Fruit fly (Drosophila melanogaster) whole organism, embryonic: Measurements from ENCODE around the gene CG33325.

Source experiments
- Abd-B ChIP-seq: fragments of 200-800 bp; sonication (Bioruptor generic); optimal IDR thresholded peaks from 2 replicates; lab custom pipeline; 2018; ENCODE audit warnings: missing biosample characterization, mild to moderate bottlenecking, missing genetic modification characterization, moderate library complexity
- BEAF-32 ChIP-seq: fragments of 200-800 bp; sonication (Bioruptor generic); optimal IDR thresholded peaks from 3 replicates; lab custom pipeline; 2017; ENCODE audit warnings: missing biosample characterization, missing genetic modification characterization, mild to moderate bottlenecking, moderate library complexity, missing genetic modification reagents
- Blimp-1 ChIP-seq: fragments of 200-800 bp; sonication (Bioruptor generic); optimal IDR thresholded peaks from 3 replicates; lab custom pipeline; 2018; ENCODE audit warnings: missing biosample characterization, missing genetic modification characterization, mild to moderate bottlenecking, moderate library complexity, missing genetic modification reagents
- CG10209 ChIP-seq: fragments of 200-800 bp; sonication (Bioruptor generic); optimal IDR thresholded peaks from 3 replicates; lab custom pipeline; 2017; ENCODE audit warnings: missing biosample characterization, mild to moderate bottlenecking, missing genetic modification characterization, missing genetic modification reagents
- CG10267 ChIP-seq: fragments of 200-800 bp; sonication (Bioruptor generic); optimal IDR thresholded peaks from 2 replicates; lab custom pipeline; 2018; ENCODE audit warnings: missing biosample characterization, mild to moderate bottlenecking, missing genetic modification characterization, moderate library complexity
- CG10462 ChIP-seq: fragments of 200-800 bp; sonication (Bioruptor generic); optimal IDR thresholded peaks from 2 replicates; lab custom pipeline; 2016; ENCODE audit warnings: missing biosample characterization, missing genetic modification characterization
- CG10959 ChIP-seq: fragments of 200-800 bp; sonication (Bioruptor generic); IDR thresholded peaks from 2 replicates; pipeline ENCODE4 v1.3.6; 2022; ENCODE audit warnings: missing biosample characterization, missing genetic modification characterization
- CG12219 ChIP-seq: fragments of 200-800 bp; sonication (Bioruptor generic); optimal IDR thresholded peaks from 3 replicates; lab custom pipeline; 2018; ENCODE audit warnings: missing biosample characterization, mild to moderate bottlenecking, missing genetic modification characterization
- CG12769 ChIP-seq: fragments of 200-800 bp; sonication (Bioruptor generic); optimal IDR thresholded peaks from 2 replicates; lab custom pipeline; 2019; ENCODE audit warnings: missing biosample characterization, mild to moderate bottlenecking, missing genetic modification characterization, moderate library complexity
- CG15269 ChIP-seq: fragments of 200-800 bp; sonication (Bioruptor generic); optimal IDR thresholded peaks from 2 replicates; lab custom pipeline; 2018; ENCODE audit warnings: missing biosample characterization, mild to moderate bottlenecking, missing genetic modification characterization, moderate library complexity
- CG16779 ChIP-seq: fragments of 200-800 bp; sonication (Bioruptor generic); IDR thresholded peaks from 2 replicates; pipeline ENCODE4 v1.3.6; 2022; ENCODE audit warnings: missing biosample characterization, missing genetic modification characterization
- CG17385 ChIP-seq: fragments of 200-800 bp; sonication (Bioruptor generic); optimal IDR thresholded peaks from 3 replicates; lab custom pipeline; 2018; ENCODE audit warnings: missing biosample characterization, mild to moderate bottlenecking, missing genetic modification characterization
- CG2202 ChIP-seq: fragments of 200-800 bp; sonication (Bioruptor generic); optimal IDR thresholded peaks from 2 replicates; lab custom pipeline; 2018; ENCODE audit warnings: missing biosample characterization, mild to moderate bottlenecking, missing genetic modification characterization
- CG3163 ChIP-seq: fragments of 200-800 bp; sonication (Bioruptor generic); optimal IDR thresholded peaks from 3 replicates; lab custom pipeline; 2016; ENCODE audit warnings: missing biosample characterization, missing genetic modification characterization
- CG32767 ChIP-seq: fragments of 200-800 bp; sonication (Bioruptor generic); IDR thresholded peaks from 2 replicates; pipeline ENCODE4 v1.3.6; 2022; ENCODE audit warnings: missing biosample characterization, missing genetic modification characterization
- CG4282 ChIP-seq: fragments of 200-800 bp; sonication (Bioruptor generic); optimal IDR thresholded peaks from 2 replicates; lab custom pipeline; 2016; ENCODE audit warnings: missing biosample characterization, missing genetic modification characterization
- CG4328 ChIP-seq: fragments of 200-800 bp; sonication (Bioruptor generic); optimal IDR thresholded peaks from 3 replicates; lab custom pipeline; 2017; ENCODE audit warnings: missing biosample characterization, missing genetic modification reagents, missing genetic modification characterization
- CG4707 ChIP-seq: fragments of 200-800 bp; sonication (Bioruptor generic); optimal IDR thresholded peaks from 2 replicates; lab custom pipeline; 2018; ENCODE audit warnings: missing biosample characterization, mild to moderate bottlenecking, missing genetic modification characterization, moderate library complexity
- CG4820 ChIP-seq: fragments of 200-800 bp; sonication (Bioruptor generic); optimal IDR thresholded peaks from 3 replicates; lab custom pipeline; 2016; ENCODE audit warnings: missing biosample characterization, missing genetic modification characterization
- CG9876 ChIP-seq: fragments of 200-800 bp; sonication (Bioruptor generic); optimal IDR thresholded peaks from 2 replicates; lab custom pipeline; 2016; ENCODE audit warnings: missing biosample characterization, missing genetic modification characterization
- D19B ChIP-seq: fragments of 200-800 bp; sonication (Bioruptor generic); optimal IDR thresholded peaks from 2 replicates; lab custom pipeline; 2017; ENCODE audit warnings: missing biosample characterization, mild to moderate bottlenecking, missing genetic modification characterization
- Doc2 ChIP-seq: fragments of 200-800 bp; sonication (Bioruptor generic); IDR thresholded peaks from 2 replicates; pipeline ENCODE4 v1.3.6; 2022; ENCODE audit warnings: missing biosample characterization, missing genetic modification characterization
- Dp ChIP-seq: fragments of 200-800 bp; sonication (Bioruptor generic); optimal IDR thresholded peaks from 2 replicates; lab custom pipeline; 2018; ENCODE audit warnings: missing biosample characterization, mild to moderate bottlenecking, missing genetic modification characterization, moderate library complexity
- H15 ChIP-seq: fragments of 200-800 bp; sonication (Bioruptor generic); IDR thresholded peaks from 3 replicates; pipeline ENCODE4 v1.3.6; 2022; ENCODE audit warnings: missing biosample characterization, missing genetic modification characterization
- HmgZ ChIP-seq: fragments of 200-800 bp; sonication (Bioruptor generic); optimal IDR thresholded peaks from 2 replicates; lab custom pipeline; 2018; ENCODE audit warnings: missing biosample characterization, mild to moderate bottlenecking, missing genetic modification characterization
- Mrtf ChIP-seq: fragments of 200-800 bp; sonication (Bioruptor generic); IDR thresholded peaks from 3 replicates; pipeline ENCODE4 v1.3.6; 2022; ENCODE audit warnings: missing biosample characterization, missing genetic modification characterization
- Nf-YC ChIP-seq: fragments of 200-800 bp; optimal IDR thresholded peaks from 3 replicates; lab custom pipeline; 2019; ENCODE audit warnings: missing biosample characterization, mild to moderate bottlenecking, missing genetic modification characterization, moderate library complexity
- Sox100B ChIP-seq: fragments of 200-800 bp; sonication (Bioruptor generic); optimal IDR thresholded peaks from 3 replicates; lab custom pipeline; 2018; ENCODE audit warnings: missing biosample characterization, mild to moderate bottlenecking, missing genetic modification characterization
- Trl ChIP-seq, 3 experiments: fragments of >200 bp in 2 of 3; fragments of 200-800 bp in 1 of 3; sonication (Bioruptor generic) in 1 of 3; optimal IDR thresholded peaks; 2 replicates in 1 of 3; 3 replicates in 2 of 3; lab custom pipeline; 2016 to 2017; ENCODE audit warnings: missing biosample characterization in 1 of 3, missing genetic modification characterization in 1 of 3
- cas ChIP-seq: fragments of 200-800 bp; sonication (Bioruptor generic); IDR thresholded peaks from 2 replicates; pipeline ENCODE4 v1.3.6; 2022; ENCODE audit warnings: missing biosample characterization, missing genetic modification characterization
- cato ChIP-seq: fragments of 200-800 bp; sonication (Bioruptor generic); optimal IDR thresholded peaks from 2 replicates; lab custom pipeline; 2016; ENCODE audit warnings: missing biosample characterization, missing genetic modification characterization, borderline replicate concordance
- ci ChIP-seq: fragments of 200-800 bp; sonication (Bioruptor generic); IDR thresholded peaks from 3 replicates; pipeline ENCODE4 v1.3.6; 2022; ENCODE audit warnings: missing biosample characterization, missing genetic modification characterization
- dysf ChIP-seq: fragments of 200-800 bp; sonication (Bioruptor generic); IDR thresholded peaks from 3 replicates; pipeline ENCODE4 v1.3.6; 2022; ENCODE audit warnings: missing biosample characterization, missing genetic modification characterization
- gcm2 ChIP-seq: fragments of 200-800 bp; sonication (Bioruptor generic); optimal IDR thresholded peaks from 2 replicates; lab custom pipeline; 2016; ENCODE audit warnings: missing biosample characterization, missing genetic modification characterization
- gt ChIP-seq: fragments of 200-800 bp; sonication (Bioruptor generic); IDR thresholded peaks from 2 replicates; pipeline ENCODE4 v1.3.6; 2022; ENCODE audit warnings: missing biosample characterization, missing genetic modification characterization
- hth ChIP-seq: fragments of >200 bp; optimal IDR thresholded peaks from 2 replicates; lab custom pipeline; 2017; ENCODE audit warnings: inconsistent platforms
- insv ChIP-seq, 2 experiments: fragments of 200-800 bp; sonication (Bioruptor generic); optimal IDR thresholded peaks; 3 replicates each; lab custom pipeline; 2016 to 2018; ENCODE audit warnings: missing biosample characterization in 2 of 2, missing genetic modification characterization in 2 of 2
- mirr ChIP-seq: fragments of 200-800 bp; sonication (Bioruptor generic); optimal IDR thresholded peaks from 3 replicates; lab custom pipeline; 2018; ENCODE audit warnings: missing biosample characterization, mild to moderate bottlenecking, missing genetic modification characterization
- sc ChIP-seq, 3 experiments: fragments of >200 bp in 2 of 3; fragments of 200-800 bp in 1 of 3; sonication (Bioruptor generic) in 1 of 3; optimal IDR thresholded peaks; 2 replicates in 2 of 3; 3 replicates in 1 of 3; lab custom pipeline; 2017; ENCODE audit warnings: mild to moderate bottlenecking in 1 of 3, missing biosample characterization in 1 of 3, missing genetic modification characterization in 1 of 3, missing genetic modification reagents in 1 of 3
- sim ChIP-seq: fragments of 200-800 bp; sonication (Bioruptor generic); IDR thresholded peaks from 2 replicates; pipeline ENCODE4 v1.3.6; 2022; ENCODE audit warnings: missing biosample characterization, missing genetic modification characterization
- sima ChIP-seq: fragments of 200-800 bp; sonication (Bioruptor generic); optimal IDR thresholded peaks from 2 replicates; lab custom pipeline; 2016; ENCODE audit warnings: missing biosample characterization, missing genetic modification characterization
- sr ChIP-seq: fragments of 200-800 bp; sonication (Bioruptor generic); IDR thresholded peaks from 3 replicates; pipeline ENCODE4 v1.3.6; 2022; ENCODE audit warnings: missing biosample characterization, missing genetic modification characterization
- stc ChIP-seq: fragments of 200-800 bp; sonication (Bioruptor generic); IDR thresholded peaks from 2 replicates; pipeline ENCODE4 v1.3.6; 2022; ENCODE audit warnings: missing biosample characterization, missing genetic modification characterization
- sug ChIP-seq: fragments of 200-800 bp; optimal IDR thresholded peaks from 2 replicates; lab custom pipeline; 2019; ENCODE audit warnings: missing biosample characterization, mild to moderate bottlenecking, missing genetic modification characterization, moderate library complexity
- tin ChIP-seq: fragments of 200-800 bp; sonication (Bioruptor generic); optimal IDR thresholded peaks from 3 replicates; lab custom pipeline; 2016; ENCODE audit warnings: missing biosample characterization, missing genetic modification characterization
- tio ChIP-seq: fragments of 200-800 bp; sonication (Bioruptor generic); optimal IDR thresholded peaks from 2 replicates; lab custom pipeline; 2017; ENCODE audit warnings: missing biosample characterization, missing genetic modification characterization, inconsistent platforms
- unc-4 ChIP-seq: fragments of 200-800 bp; sonication (Bioruptor generic); IDR thresholded peaks from 2 replicates; pipeline ENCODE4 v1.3.6; 2022; ENCODE audit warnings: missing biosample characterization, missing genetic modification characterization; ENCODE audit not compliant: partially characterized antibody

Gene CG33325

DNA sequence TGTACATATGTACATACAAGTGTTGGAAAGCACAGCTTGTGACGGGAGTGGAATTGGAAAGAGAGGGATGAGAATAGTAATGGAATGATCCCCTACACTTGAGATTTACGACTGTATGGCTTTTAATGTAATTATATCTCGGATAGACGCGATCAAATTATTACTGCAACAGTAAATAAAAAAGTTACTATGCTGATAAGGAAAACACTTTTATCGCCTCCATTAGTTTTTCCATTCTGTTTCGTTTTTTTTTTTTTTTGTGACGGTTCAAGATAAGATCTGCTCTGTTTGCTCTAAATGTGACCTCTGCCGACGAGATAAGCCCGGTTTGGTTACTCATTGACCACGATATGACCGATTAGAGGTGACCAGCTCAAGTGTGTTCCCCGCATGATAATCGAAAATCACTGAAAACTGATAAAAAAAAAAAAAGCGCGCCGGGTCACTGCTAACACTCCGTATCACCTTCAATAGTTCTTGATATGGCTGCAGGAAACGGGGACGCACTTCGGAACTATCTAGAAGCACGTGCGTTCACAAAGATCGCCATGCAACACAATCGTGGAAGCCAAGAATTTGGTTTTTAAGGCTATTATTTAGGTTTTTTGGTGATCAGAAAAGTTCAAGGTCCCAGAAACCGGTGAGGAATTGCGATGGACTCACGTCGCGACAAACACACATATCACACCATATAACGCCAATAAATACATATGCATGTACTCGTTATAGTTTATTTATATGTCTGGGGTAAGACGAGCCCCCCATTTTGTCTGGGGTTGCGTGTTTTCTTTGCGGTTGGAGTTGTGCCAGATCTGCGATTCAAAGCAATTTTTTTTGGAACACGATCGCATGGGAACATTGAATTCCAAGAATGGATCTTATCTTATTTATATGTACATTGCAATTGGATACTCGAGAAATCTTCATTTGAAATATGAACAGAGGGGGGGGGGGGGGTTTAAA lies 9.0 kb downstream of the CG33325 start, which contains the start of gene p (continued):
- TF ChIP-seq CG12769 (tag; lab: Kevin White, UChicago) (no peak), Abd-B (GFP tag; lab: Kevin White, UChicago) (no peak), mirr (GFP tag; lab: Kevin White, UChicago) (peak; percentile 34), gcm2 (GFP tag; lab: Kevin White, UChicago) (no peak), CG4282 (GFP tag; lab: Kevin White, UChicago) (no peak), CG3163 (GFP tag; lab: Kevin White, UChicago) (peak; percentile 29), CG12219 (GFP tag; lab: Kevin White, UChicago) (peak; percentile 3), Blimp-1 (peak; percentile 34), hth (lab: Kevin White, UChicago) (no peak), H15 (GFP tag; lab: Robert Waterston, UW) (no peak), CG10209 (peak; percentile 43), Sox100B (GFP tag; lab: Kevin White, UChicago) (peak; percentile 40), Trl (optimal IDR thresholded peaks at IDR 0.05; lab: Kevin White, UChicago) (no peak), Trl (GFP tag; optimal IDR thresholded peaks at IDR 0.05; lab: Kevin White, UChicago) (peak; percentile 27), stc (0 out of 2 replicates have a peak, but pooled peaks have one; percentile 21), Doc2 (GFP tag; lab: Robert Waterston, UW) (no peak), CG16779 (GFP tag; lab: Robert Waterston, UW) (no peak), unc-4 (GFP tag; lab: Robert Waterston, UW) (no peak), Mrtf (GFP tag; lab: Robert Waterston, UW) (no peak), sr (GFP tag; lab: Robert Waterston, UW) (no peak), insv (GFP tag; optimal IDR thresholded peaks at IDR 0.05; lab: Kevin White, UChicago) (peak in 1 of 2 experiments; percentile 23), CG17385 (GFP tag; lab: Kevin White, UChicago) (peak; percentile 36), ci (GFP tag; lab: Robert Waterston, UW) (peak; percentile 66; the same call in 1 of the 3 replicates), sima (GFP tag; lab: Kevin White, UChicago) (no peak), CG4707 (GFP tag; lab: Kevin White, UChicago) (peak; percentile 58), CG15269 (tag; lab: Kevin White, UChicago) (peak; percentile 30), gt (GFP tag; lab: Robert Waterston, UW) (no peak), sim (GFP tag; lab: Robert Waterston, UW) (peak; percentile 48; the same call in 1 of the 2 replicates), sug (tag; lab: Kevin White, UChicago) (peak; percentile 4), CG10462 (GFP tag; lab: Kevin White, UChicago) (no peak), sc (optimal IDR thresholded peaks at IDR 0.05; lab: Kevin White, UChicago) (no peak), sc (GFP tag; optimal IDR thresholded peaks at IDR 0.05; lab: Kevin White, UChicago) (no peak), CG32767 (no peak), CG4328 (GFP tag; lab: Kevin White, UChicago) (no peak), Dp (GFP tag; lab: Kevin White, UChicago) (no peak), CG2202 (tag; lab: Kevin White, UChicago) (peak; percentile 15), CG10959 (no peak), tio (GFP tag; lab: Kevin White, UChicago) (peak; percentile 33), cato (GFP tag; lab: Kevin White, UChicago) (no peak), dysf (0 out of 3 replicates have a peak, but pooled peaks have one; percentile 11), Nf-YC (tag; lab: Kevin White, UChicago) (no peak), cas (0 out of 2 replicates have a peak, but pooled peaks have one; percentile 13), HmgZ (tag; lab: Kevin White, UChicago) (peak; percentile 37), CG10267 (tag; lab: Kevin White, UChicago) (peak; percentile 77), BEAF-32 (GFP tag; lab: Kevin White, UChicago) (no peak), D19B (GFP tag; lab: Kevin White, UChicago) (peak; percentile 18), CG9876 (GFP tag; lab: Kevin White, UChicago) (peak; percentile 27), CG4820 (GFP tag; lab: Kevin White, UChicago) (no peak), tin (GFP tag; lab: Kevin White, UChicago) (peak; percentile 43)
